Fruit fly (Drosophila melanogaster): Measurements from ENCODE around the gene Sfp26Ac.

The Sfp26Ac gene

dm6 chr2L:5906893-5907850, 22.6 kb upstream of the Sfp26Ac start, which contains the start of gene bchs (continued):
- TF ChIP-seq sisA (GFP tag; IDR thresholded peaks at IDR 0.05) (no peak), CG16813 (GFP tag; IDR thresholded peaks at IDR 0.05; ENCODE audit: partially characterized antibody) (peak; percentile 27; the same call in 1 of the 3 replicates), disco-r (GFP tag; optimal IDR thresholded peaks at IDR 0.05) (peak; percentile 90), CG12769 (tag; optimal IDR thresholded peaks at IDR 0.05) (no peak), Spps (tag; optimal IDR thresholded peaks at IDR 0.05) (peak; percentile 76), CG14050 (GFP tag; IDR thresholded peaks at IDR 0.05) (peak; percentile 82), Side (GFP tag; optimal IDR thresholded peaks at IDR 0.05) (peak; percentile 87), gsb (GFP tag; IDR thresholded peaks at IDR 0.05) (peak; percentile 59; the same call in 1 of the 2 replicates), CG17612 (GFP tag; IDR thresholded peaks at IDR 0.05) (peak; percentile 39; the same call in 1 of the 2 replicates), H2.0 (GFP tag; IDR thresholded peaks at IDR 0.05) (peak; percentile 24; the same call in 1 of the 2 replicates), CG34224 (GFP tag; IDR thresholded peaks at IDR 0.05; ENCODE audit: partially characterized antibody) (peak; percentile 63), Hsf (GFP tag; optimal IDR thresholded peaks at IDR 0.05) (peak; percentile 78), maf-S (GFP tag; optimal IDR thresholded peaks at IDR 0.05) (peak; percentile 87), Neu2 (GFP tag; optimal IDR thresholded peaks at IDR 0.05; ENCODE audit: borderline replicate concordance) (peak; percentile 32), ewg (GFP tag; optimal IDR thresholded peaks at IDR 0.05) (peak; percentile 85), CG13775 (GFP tag; optimal IDR thresholded peaks at IDR 0.05) (peak; percentile 61), nerfin-1 (tag; optimal IDR thresholded peaks at IDR 0.05) (peak; percentile 86), seq (GFP tag; IDR thresholded peaks at IDR 0.05) (peak; percentile 93), ftz-f1 (GFP tag; optimal IDR thresholded peaks at IDR 0.05) (no peak), CG18764 (GFP tag; optimal IDR thresholded peaks at IDR 0.05) (no peak), shn (GFP tag; optimal IDR thresholded peaks at IDR 0.05) (peak; percentile 86), CG6272 (GFP tag; IDR thresholded peaks at IDR 0.05) (no peak), CG15479 (GFP tag; optimal IDR thresholded peaks at IDR 0.05) (peak; percentile 87), CG3995 (GFP tag; optimal IDR thresholded peaks at IDR 0.05) (no peak), CG1603 (tag; optimal IDR thresholded peaks at IDR 0.05) (peak; percentile 63), Sry-δ (GFP tag; optimal IDR thresholded peaks at IDR 0.05) (peak; percentile 42), Myb (GFP tag; optimal IDR thresholded peaks at IDR 0.05) (peak; percentile 36), Optix (GFP tag; IDR thresholded peaks at IDR 0.05) (no peak; the same call in 2 of the 3 replicates), CG12659 (GFP tag; optimal IDR thresholded peaks at IDR 0.05) (peak; percentile 89), run (tag; optimal IDR thresholded peaks at IDR 0.05) (peak; percentile 80), Abd-B (GFP tag; optimal IDR thresholded peaks at IDR 0.05) (no peak), pfk (GFP tag; optimal IDR thresholded peaks at IDR 0.05) (peak; percentile 78), sob (GFP tag; IDR thresholded peaks at IDR 0.05) (peak; percentile 84), MTF-1 (GFP tag; optimal IDR thresholded peaks at IDR 0.05; ENCODE audit: borderline replicate concordance) (peak; percentile 95), br (optimal IDR thresholded peaks at IDR 0.05) (no peak), fd96Cb (tag; optimal IDR thresholded peaks at IDR 0.05) (peak; percentile 44), Six4 (GFP tag; optimal IDR thresholded peaks at IDR 0.05) (peak; percentile 69), CG4424 (GFP tag; optimal IDR thresholded peaks at IDR 0.05) (no peak), B-H1 (GFP tag; IDR thresholded peaks at IDR 0.05) (peak; percentile 68; the same call in 2 of the 3 replicates), cato (GFP tag; optimal IDR thresholded peaks at IDR 0.05; ENCODE audit: borderline replicate concordance) (peak; percentile 74), CG10366 (GFP tag; IDR thresholded peaks at IDR 0.05) (peak; percentile 56), CG12104 (GFP tag; optimal IDR thresholded peaks at IDR 0.05) (peak; percentile 74), ro (GFP tag; IDR thresholded peaks at IDR 0.05) (no peak), Adf1 (GFP tag; IDR thresholded peaks at IDR 0.05) (peak; percentile 76), Gug (GFP tag; IDR thresholded peaks at IDR 0.05) (no peak; the same call in 3 of the 4 replicates), CG11696 (GFP tag; IDR thresholded peaks at IDR 0.05) (peak; percentile 66; the same call in 1 of the 2 replicates), CG4707 (GFP tag; optimal IDR thresholded peaks at IDR 0.05) (peak; percentile 90), BEAF-32 (GFP tag; optimal IDR thresholded peaks at IDR 0.05) (peak; percentile 33)
